Worm (Caenorhabditis elegans) whole organism, L1 larva: ENCODE data around the gene Y71H2AM.3.

ENCODE experiments used
- aha-1 ChIP-seq: fragments of 150-350 bp; optimal IDR thresholded peaks from 2 replicates; lab custom pipeline; 2014; ENCODE audit warnings: missing biosample characterization, missing genetic modification characterization
- aly-2 ChIP-seq: fragments of 150-350 bp; optimal IDR thresholded peaks from 2 replicates; lab custom pipeline; 2014; ENCODE audit warnings: missing biosample characterization, missing genetic modification characterization
- egl-13 ChIP-seq: sonication (generic microtip); optimal IDR thresholded peaks from 2 replicates; lab custom pipeline; 2016; ENCODE audit warnings: missing genotype, missing genetic modification reagents, missing genetic modification characterization, missing compliant biosample characterization
- mdl-1 ChIP-seq, 2 experiments: fragments of 150-350 bp; optimal IDR thresholded peaks; 2 replicates each; lab custom pipeline; 2014 to 2017; ENCODE audit warnings: missing biosample characterization in 2 of 2, missing genetic modification characterization in 2 of 2, inconsistent platforms in 1 of 2
- nhr-11 ChIP-seq: fragments of 150-350 bp; optimal IDR thresholded peaks from 2 replicates; lab custom pipeline; 2014; ENCODE audit warnings: missing biosample characterization, missing genetic modification characterization
- nhr-12 ChIP-seq: sonication (generic microtip); optimal IDR thresholded peaks from 2 replicates; lab custom pipeline; 2017; ENCODE audit warnings: missing biosample characterization, missing genetic modification characterization
- nhr-28 ChIP-seq: fragments of 150-350 bp; optimal IDR thresholded peaks from 2 replicates; lab custom pipeline; 2014; ENCODE audit warnings: missing biosample characterization, missing genetic modification characterization
- tbx-2 ChIP-seq: sonication (generic microtip); optimal IDR thresholded peaks from 2 replicates; lab custom pipeline; 2016; ENCODE audit warnings: missing genetic modification characterization, missing compliant biosample characterization
- unc-98 ChIP-seq: fragments of 200-800 bp; sonication (Bioruptor generic); IDR thresholded peaks from 2 replicates; pipeline ENCODE4 v1.3.6; 2022; ENCODE audit warnings: missing genetic modification characterization, missing compliant biosample characterization

DNA sequence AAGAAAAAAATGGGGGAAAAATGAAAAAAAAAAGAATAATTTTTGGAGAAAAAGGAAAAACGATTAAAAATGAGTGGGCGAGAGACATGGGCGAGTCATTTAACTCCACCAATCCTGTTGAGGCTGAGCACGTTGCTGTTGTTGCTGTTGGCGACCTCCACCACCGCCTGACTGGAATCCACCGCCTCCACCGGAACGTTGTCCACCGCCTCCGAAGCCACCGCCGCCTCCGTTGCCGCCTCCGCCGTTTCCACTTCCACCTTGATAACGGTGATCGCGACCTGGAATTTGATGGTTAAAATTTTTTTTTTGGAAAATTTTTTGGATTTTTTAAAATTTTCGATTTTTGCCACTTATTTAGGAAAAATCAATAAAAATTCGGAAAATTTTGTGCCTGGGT, 34.5 kb upstream of the Y71H2AM.3 start:
- no peak for TF ChIP-seq tbx-2
- no peak for TF ChIP-seq nhr-11
- no peak for TF ChIP-seq nhr-28 (tag; lab: Kevin White, UChicago)
- no peak for TF ChIP-seq mdl-1 (tag; optimal IDR thresholded peaks at IDR 0.05; lab: Kevin White, UChicago)
- TF ChIP-seq aha-1: no peak
- TF ChIP-seq aly-2 (tag; lab: Kevin White, UChicago): no peak
- TF ChIP-seq nhr-12 (tag; lab: Kevin White, UChicago): no peak
- TF ChIP-seq unc-98: no peak
- no peak for TF ChIP-seq egl-13 (tag; lab: Kevin White, UChicago)
